Worm (Caenorhabditis elegans): ENCODE data around the gene Y59E9AL.4.
"Not testable (repeated sequence)": the region's sequence is repeated elsewhere in the genome, so short reads cannot be mapped to it uniquely, and the experiment has no call there.

- not testable (repeated sequence) for TF ChIP-seq ceh-39 (tag; optimal IDR thresholded peaks at IDR 0.05); elt-3 (tag; optimal IDR thresholded peaks at IDR 0.05); unc-62 (GFP tag; optimal IDR thresholded peaks at IDR 0.05); snpc-4 (tag; optimal IDR thresholded peaks at IDR 0.05); sptf-1 (tag; optimal IDR thresholded peaks at IDR 0.05); blmp-1 (tag; optimal IDR thresholded peaks at IDR 0.05); drap-1 (GFP tag; optimal IDR thresholded peaks at IDR 0.05); nhr-237 (tag; optimal IDR thresholded peaks at IDR 0.05)
Observed at ce11 chrIV:5218496-5218895, 3.5 kb upstream of the Y59E9AL.4 start, which contains the start of gene nsph-4.2.
